Worm (Caenorhabditis elegans) whole organism, early embryonic: ENCODE results near the gene col-117.

Experiments
- B0310.2 ChIP-seq: sonication (generic microtip); optimal IDR thresholded peaks from 2 replicates; lab custom pipeline; 2016; ENCODE audit warnings: mild to moderate bottlenecking, missing genetic modification characterization, missing compliant biosample characterization
- F13C5.2 ChIP-seq: sonication (generic microtip); optimal IDR thresholded peaks from 2 replicates; lab custom pipeline; 2017; ENCODE audit warnings: mild to moderate bottlenecking, missing genetic modification characterization, inconsistent platforms, missing compliant biosample characterization
- aly-1 ChIP-seq: sonication (generic microtip); optimal IDR thresholded peaks from 2 replicates; lab custom pipeline; 2016; ENCODE audit warnings: missing genetic modification characterization, missing compliant biosample characterization
- ama-1 ChIP-seq: fragments of 150-350 bp; optimal IDR thresholded peaks from 2 replicates; lab custom pipeline; 2014
- ceh-13 ChIP-seq: fragments of 200-800 bp; sonication (Bioruptor generic); optimal IDR thresholded peaks from 2 replicates; lab custom pipeline; 2018; ENCODE audit warnings: mild to moderate bottlenecking, missing genetic modification characterization, missing compliant biosample characterization
- ceh-36 ChIP-seq: sonication (generic microtip); optimal IDR thresholded peaks from 2 replicates; lab custom pipeline; 2016; ENCODE audit warnings: missing genetic modification characterization, inconsistent platforms, missing compliant biosample characterization
- ets-7 ChIP-seq: sonication (generic microtip); optimal IDR thresholded peaks from 2 replicates; lab custom pipeline; 2016; ENCODE audit warnings: missing genotype, missing genetic modification characterization, missing compliant biosample characterization
- flt-1 ChIP-seq: fragments of 200-800 bp; sonication (Bioruptor generic); IDR thresholded peaks from 2 replicates; pipeline ENCODE4 v1.3.6; 2022; ENCODE audit warnings: missing genetic modification characterization, missing compliant biosample characterization
- hmbx-1 ChIP-seq: sonication (generic microtip); optimal IDR thresholded peaks from 2 replicates; lab custom pipeline; 2016; ENCODE audit warnings: mild to moderate bottlenecking, missing genetic modification characterization, missing compliant biosample characterization
- hmg-4 ChIP-seq: fragments of 200-800 bp; sonication (Bioruptor generic); optimal IDR thresholded peaks from 2 replicates; lab custom pipeline; 2018; ENCODE audit warnings: mild to moderate bottlenecking, missing genetic modification characterization, missing compliant biosample characterization
- hnd-1 ChIP-seq: sonication (generic microtip); optimal IDR thresholded peaks from 2 replicates; lab custom pipeline; 2016; ENCODE audit warnings: missing genetic modification characterization, missing compliant biosample characterization
- pes-1 ChIP-seq: fragments of 200-800 bp; sonication (Bioruptor generic); IDR thresholded peaks from 2 replicates; pipeline ENCODE4 v1.3.6; 2022; ENCODE audit warnings: missing genetic modification reagents, missing genetic modification characterization, missing compliant biosample characterization
- scrt-1 ChIP-seq: fragments of 200-800 bp; sonication (Bioruptor generic); IDR thresholded peaks from 2 replicates; pipeline ENCODE4 v1.3.6; 2022; ENCODE audit warnings: missing genetic modification characterization, missing compliant biosample characterization
- sea-1 ChIP-seq: fragments of 200-800 bp; sonication (Bioruptor generic); conservative IDR thresholded peaks from 2 replicates; pipeline ENCODE4 v1.3.6; 2022; ENCODE audit warnings: missing genetic modification characterization, missing compliant biosample characterization
- tbx-11 ChIP-seq: fragments of 200-800 bp; sonication (Bioruptor generic); IDR thresholded peaks from 2 replicates; pipeline ENCODE4 v1.3.6; 2022; ENCODE audit warnings: missing genetic modification characterization, missing compliant biosample characterization
- tbx-37 ChIP-seq: fragments of 200-800 bp; sonication (Bioruptor generic); conservative IDR thresholded peaks from 2 replicates; pipeline ENCODE4 v1.3.6; 2022; ENCODE audit warnings: missing genetic modification reagents, missing genetic modification characterization, missing compliant biosample characterization
- tra-4 ChIP-seq: sonication (generic microtip); optimal IDR thresholded peaks from 2 replicates; lab custom pipeline; 2017; ENCODE audit warnings: missing genetic modification characterization, missing compliant biosample characterization

The col-117 gene

DNA sequence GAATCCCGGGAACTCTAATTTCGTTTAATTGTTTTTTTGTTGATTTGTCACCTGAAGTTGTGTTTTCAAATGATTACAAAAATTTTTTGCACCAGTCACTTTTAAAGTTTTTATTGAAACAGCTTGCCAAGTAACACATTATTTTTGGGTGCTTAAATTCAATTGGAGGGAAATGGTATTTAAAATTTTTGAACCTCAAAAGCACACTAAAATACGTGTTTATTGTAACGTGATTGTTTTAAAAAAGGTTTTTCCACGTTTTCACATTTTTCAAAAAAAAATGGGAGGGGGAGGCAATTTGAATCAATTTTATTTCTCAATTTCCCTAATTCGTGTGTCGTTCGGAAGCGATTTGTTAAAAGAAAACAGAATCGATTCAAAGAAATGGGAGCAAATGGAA lies 2.8 kb downstream of the col-117 start, which contains the start of gene T28C6.5:
T28C6.5 (plus strand) TSS at position 301 of the 400 bp plus-strand sequence.
- TF ChIP-seq ama-1 (lab: Kevin White, UChicago) (no peak), hmbx-1 (tag; lab: Kevin White, UChicago) (no peak), F13C5.2 (tag; lab: Kevin White, UChicago) (no peak), B0310.2 (no peak), pes-1 (GFP tag; lab: Robert Waterston, UW) (no peak), scrt-1 (GFP tag; lab: Robert Waterston, UW) (no peak), hmg-4 (GFP tag; lab: Kevin White, UChicago) (no peak), ets-7 (tag; lab: Kevin White, UChicago) (no peak)

DNA sequence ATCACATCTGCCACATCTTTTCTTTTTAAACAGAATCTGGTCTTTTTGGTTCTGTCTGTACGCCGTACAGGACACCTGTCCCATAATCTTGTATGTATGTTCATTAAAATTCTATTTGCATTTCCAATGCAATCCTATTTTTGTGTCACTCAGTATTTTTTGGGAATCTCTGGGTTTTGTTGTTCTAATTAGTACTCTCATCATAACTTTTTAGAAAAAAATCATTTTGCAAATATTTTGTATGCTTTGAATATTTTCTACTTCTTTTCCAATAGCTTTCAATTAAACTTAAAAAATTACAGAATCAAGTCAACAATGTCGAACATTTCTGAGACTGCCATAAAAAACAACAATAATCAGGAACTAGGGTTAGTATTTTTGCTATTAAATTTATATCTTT lies 4.0 kb downstream of the col-117 start, which contains the start of gene T28C6.3:
T28C6.3 (plus strand) TSS at position 301 of the 400 bp plus-strand sequence.
- no peak for TF ChIP-seq scrt-1 (GFP tag; lab: Robert Waterston, UW)
- no peak for TF ChIP-seq tra-4
- TF ChIP-seq ceh-13 (GFP tag; lab: Kevin White, UChicago): no peak
- TF ChIP-seq hnd-1: no peak
- TF ChIP-seq tbx-37: no peak
- TF ChIP-seq B0310.2: no peak
- no peak for TF ChIP-seq sea-1 (GFP tag; lab: Robert Waterston, UW)
- TF ChIP-seq hmg-4 (GFP tag; lab: Kevin White, UChicago): no peak
- no peak for TF ChIP-seq pes-1 (GFP tag; lab: Robert Waterston, UW)
- no peak for TF ChIP-seq ceh-36 (tag; lab: Kevin White, UChicago)
- no peak for TF ChIP-seq ama-1 (lab: Kevin White, UChicago)
- no peak for TF ChIP-seq F13C5.2 (tag; lab: Kevin White, UChicago)
- no peak for TF ChIP-seq aly-1 (tag; lab: Kevin White, UChicago)
- no peak for TF ChIP-seq flt-1 (GFP tag; lab: Robert Waterston, UW)
- no peak for TF ChIP-seq tbx-11 (GFP tag; lab: Robert Waterston, UW)
- TF ChIP-seq ets-7 (tag; lab: Kevin White, UChicago): no peak
- TF ChIP-seq hmbx-1 (tag; lab: Kevin White, UChicago): no peak

DNA sequence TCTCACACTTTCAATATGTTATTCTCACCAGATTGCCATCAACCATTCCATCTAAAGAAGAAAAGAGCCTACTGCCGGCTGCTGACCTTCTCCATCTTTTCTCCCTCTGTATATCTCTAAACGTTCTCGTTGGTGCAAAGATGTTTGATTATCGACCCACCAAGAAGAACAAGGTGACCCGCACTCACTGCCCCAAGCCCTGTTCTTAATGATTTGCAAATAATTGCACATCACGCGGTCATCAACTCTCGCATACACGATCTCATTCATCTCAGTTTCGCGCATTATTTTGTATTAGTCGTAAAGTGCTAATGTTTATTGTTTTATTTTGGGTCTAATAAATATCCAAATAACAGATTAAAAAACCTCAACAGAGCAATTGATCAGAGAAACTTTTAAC lies 4.5 kb downstream of the col-117 start:
- TF ChIP-seq pes-1 (GFP tag; lab: Robert Waterston, UW): 0 out of 2 replicates have a peak, but pooled peaks have one; percentile 15
- TF ChIP-seq hmbx-1 (tag; lab: Kevin White, UChicago): no peak
- TF ChIP-seq hmg-4 (GFP tag; lab: Kevin White, UChicago): peak; percentile 49

DNA sequence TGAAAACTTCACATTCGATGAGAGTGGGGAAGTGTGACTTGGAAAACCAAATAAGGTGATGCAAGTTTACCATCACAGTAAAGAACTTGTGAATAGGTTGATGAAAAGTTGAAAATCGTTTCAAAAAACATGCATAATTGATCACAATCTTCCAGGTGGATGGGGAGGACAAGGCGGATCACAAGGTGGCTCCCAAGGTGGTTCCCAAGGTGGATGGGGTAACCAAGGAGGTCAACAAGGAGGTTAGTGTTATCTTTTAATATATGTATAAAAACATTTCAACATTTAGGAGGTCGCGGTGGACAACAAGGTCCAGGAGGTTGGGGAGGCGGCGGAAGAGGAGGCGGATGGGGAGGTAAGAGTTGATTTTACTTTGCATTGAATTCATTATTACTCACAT lies 6.4 kb downstream of the col-117 start, which contains the start of gene T28C6.10:
T28C6.10 (plus strand) TSS at position 301 of the 400 bp plus-strand sequence.
- no peak for TF ChIP-seq tbx-11 (GFP tag; lab: Robert Waterston, UW)
- TF ChIP-seq hnd-1: no peak
- no peak for TF ChIP-seq ama-1 (lab: Kevin White, UChicago)
- TF ChIP-seq ets-7 (tag; lab: Kevin White, UChicago): no peak
- no peak for TF ChIP-seq scrt-1 (GFP tag; lab: Robert Waterston, UW)
- TF ChIP-seq aly-1 (tag; lab: Kevin White, UChicago): no peak
- TF ChIP-seq tra-4: no peak
- no peak for TF ChIP-seq ceh-13 (GFP tag; lab: Kevin White, UChicago)

DNA sequence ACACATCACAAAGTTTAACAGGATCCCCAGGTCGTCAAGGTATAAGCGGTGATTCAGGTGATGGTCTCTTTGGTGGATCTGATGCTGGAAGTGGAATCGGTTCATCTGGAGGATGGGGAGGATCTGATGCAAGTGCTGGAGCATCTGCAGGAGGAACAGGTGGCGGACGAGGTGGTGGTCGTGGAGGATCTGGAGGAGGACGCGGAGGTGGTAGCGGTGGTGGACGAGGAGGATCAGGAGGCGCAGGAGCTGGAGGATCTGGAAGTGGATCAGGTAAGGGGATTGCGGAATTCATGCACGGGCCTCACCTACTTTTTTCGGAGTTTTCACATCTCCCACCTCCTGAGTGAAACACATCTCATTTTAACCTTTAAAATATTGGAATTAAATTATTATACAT lies 7.4 kb downstream of the col-117 start:
- no peak for TF ChIP-seq tbx-37
- no peak for TF ChIP-seq ceh-13 (GFP tag; lab: Kevin White, UChicago)
- no peak for TF ChIP-seq hnd-1
- no peak for TF ChIP-seq scrt-1 (GFP tag; lab: Robert Waterston, UW)
- TF ChIP-seq hmbx-1 (tag; lab: Kevin White, UChicago): no peak
- no peak for TF ChIP-seq sea-1 (GFP tag; lab: Robert Waterston, UW)
- no peak for TF ChIP-seq hmg-4 (GFP tag; lab: Kevin White, UChicago)
- no peak for TF ChIP-seq flt-1 (GFP tag; lab: Robert Waterston, UW)
- TF ChIP-seq ama-1 (lab: Kevin White, UChicago): no peak
- no peak for TF ChIP-seq ceh-36 (tag; lab: Kevin White, UChicago)
- no peak for TF ChIP-seq pes-1 (GFP tag; lab: Robert Waterston, UW)
- TF ChIP-seq tbx-11 (GFP tag; lab: Robert Waterston, UW): no peak
- TF ChIP-seq tra-4: no peak
- no peak for TF ChIP-seq aly-1 (tag; lab: Kevin White, UChicago)
- no peak for TF ChIP-seq ets-7 (tag; lab: Kevin White, UChicago)
- no peak for TF ChIP-seq F13C5.2 (tag; lab: Kevin White, UChicago)
- TF ChIP-seq B0310.2: no peak

DNA sequence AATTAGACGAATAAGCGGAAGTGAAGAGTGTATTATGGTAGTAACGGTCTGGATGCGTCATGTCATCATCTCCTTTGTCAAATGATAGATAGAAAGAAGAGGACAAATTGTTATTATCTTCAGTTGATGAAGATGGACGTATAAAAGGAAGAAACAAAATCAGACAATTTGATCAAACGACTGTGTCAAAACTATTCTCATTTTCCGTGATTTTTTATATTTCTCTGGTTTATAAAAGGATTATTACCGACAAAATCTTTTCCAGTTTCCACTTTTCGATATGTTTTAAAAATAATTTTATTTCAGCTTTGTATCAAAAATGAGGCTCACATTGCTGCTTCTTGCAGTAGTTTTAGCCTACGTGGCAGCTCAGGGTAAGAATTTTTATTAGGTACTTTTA lies 8.0 kb downstream of the col-117 start, which contains the start of gene grsp-2:
grsp-2 (plus strand) TSS at position 301 of the 400 bp plus-strand sequence.
- no peak for TF ChIP-seq pes-1 (GFP tag; lab: Robert Waterston, UW)
- TF ChIP-seq hmg-4 (GFP tag; lab: Kevin White, UChicago): no peak
- no peak for TF ChIP-seq sea-1 (GFP tag; lab: Robert Waterston, UW)
- no peak for TF ChIP-seq ama-1 (lab: Kevin White, UChicago)
- TF ChIP-seq ceh-36 (tag; lab: Kevin White, UChicago): no peak
- TF ChIP-seq hnd-1: no peak

DNA sequence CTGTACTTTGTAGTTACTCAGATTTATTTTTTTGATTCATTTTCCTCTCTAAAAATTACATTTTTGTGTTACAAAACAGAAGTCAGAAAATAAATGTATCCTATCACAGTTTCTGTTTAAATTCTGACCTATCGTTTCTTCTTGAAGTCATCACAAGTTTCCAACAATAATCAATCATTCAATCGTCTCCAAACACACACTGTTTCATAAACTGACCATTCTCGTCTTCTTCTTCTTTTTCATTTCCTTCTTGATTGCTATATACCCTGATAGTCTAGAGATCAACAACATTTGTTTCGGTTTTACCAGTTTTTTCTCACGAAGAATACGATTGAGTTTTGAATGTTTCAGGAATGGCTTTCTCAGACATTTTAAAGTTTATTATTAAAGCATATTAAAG lies 8.8 kb downstream of the col-117 start:
- no peak for TF ChIP-seq hmg-4 (GFP tag; lab: Kevin White, UChicago)
- no peak for TF ChIP-seq F13C5.2 (tag; lab: Kevin White, UChicago)
- no peak for TF ChIP-seq tra-4
- no peak for TF ChIP-seq hmbx-1 (tag; lab: Kevin White, UChicago)
- TF ChIP-seq ceh-36 (tag; lab: Kevin White, UChicago): no peak
- TF ChIP-seq B0310.2: no peak
- TF ChIP-seq ets-7 (tag; lab: Kevin White, UChicago): no peak
- TF ChIP-seq ama-1 (lab: Kevin White, UChicago): no peak
- no peak for TF ChIP-seq ceh-13 (GFP tag; lab: Kevin White, UChicago)
- no peak for TF ChIP-seq tbx-37
- no peak for TF ChIP-seq sea-1 (GFP tag; lab: Robert Waterston, UW)
- TF ChIP-seq hnd-1: no peak
- TF ChIP-seq tbx-11 (GFP tag; lab: Robert Waterston, UW): no peak
- TF ChIP-seq pes-1 (GFP tag; lab: Robert Waterston, UW): no peak
- TF ChIP-seq scrt-1 (GFP tag; lab: Robert Waterston, UW): no peak
